Fruit fly (Drosophila melanogaster) whole organism, adult: ENCODE results near the gene MICU1.

ENCODE experiments used
- CG11617 ChIP-seq: fragments of 200-800 bp; sonication (Bioruptor generic); optimal IDR thresholded peaks from 2 replicates; lab custom pipeline; 2017; ENCODE audit warnings: mild to moderate bottlenecking, missing biosample characterization, missing genetic modification reagents, missing genetic modification characterization
- Hr96 ChIP-seq: fragments of 200-800 bp; sonication (Bioruptor generic); optimal IDR thresholded peaks from 2 replicates; lab custom pipeline; 2016; ENCODE audit warnings: missing biosample characterization, missing genetic modification characterization
- cic ChIP-seq: fragments of 200-800 bp; sonication (Bioruptor generic); optimal IDR thresholded peaks from 2 replicates; lab custom pipeline; 2017; ENCODE audit warnings: missing biosample characterization, mild to moderate bottlenecking, missing genetic modification characterization, moderate library complexity
- cnc ChIP-seq, 2 experiments: fragments of >200 bp; optimal IDR thresholded peaks; 2 replicates each; lab custom pipeline; 2017
- kay ChIP-seq: fragments of 200-800 bp; sonication (Bioruptor generic); peaks from one replicate; lab custom pipeline; 2016; ENCODE audit warnings: missing biosample characterization, missing genetic modification characterization, borderline replicate concordance
- pad ChIP-seq: fragments of 200-800 bp; sonication (Bioruptor generic); optimal IDR thresholded peaks from 3 replicates; lab custom pipeline; 2017; ENCODE audit warnings: missing biosample characterization, missing genetic modification characterization, mild to moderate bottlenecking, moderate library complexity, missing genetic modification reagents
- toe ChIP-seq: fragments of 200-800 bp; sonication (Bioruptor generic); optimal IDR thresholded peaks from 2 replicates; lab custom pipeline; 2016; ENCODE audit warnings: missing biosample characterization, missing genetic modification characterization

DNA sequence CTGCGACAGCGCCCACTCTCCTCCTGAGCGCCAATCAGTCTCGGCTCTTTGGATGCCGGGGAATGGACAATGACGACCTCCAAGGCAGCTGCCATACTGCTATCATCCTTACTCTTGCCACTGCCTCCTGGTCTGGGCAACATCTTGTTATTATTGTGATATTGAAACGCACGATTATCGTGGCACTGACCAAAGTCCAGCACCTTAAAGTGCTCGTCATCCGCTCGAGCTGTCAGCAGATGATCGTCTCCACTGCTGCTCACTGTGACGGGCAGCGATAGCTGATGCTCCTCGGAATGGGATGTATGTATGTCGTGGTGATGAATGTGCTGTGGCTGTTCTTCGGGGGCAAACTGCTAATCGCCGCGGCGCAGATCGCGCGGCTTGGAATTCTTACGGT, 25.6 kb downstream of the MICU1 start:
- TF ChIP-seq cnc (optimal IDR thresholded peaks at IDR 0.05; lab: Kevin White, UChicago) = no peak
- no peak for TF ChIP-seq Hr96 (GFP tag; lab: Kevin White, UChicago)
- no peak for TF ChIP-seq kay (GFP tag; lab: Kevin White, UChicago)
- TF ChIP-seq CG11617 (GFP tag; lab: Kevin White, UChicago) = no peak
- no peak for TF ChIP-seq toe
- no peak for TF ChIP-seq pad
- no peak for TF ChIP-seq cic (GFP tag; lab: Kevin White, UChicago)
